Worm (Caenorhabditis elegans) whole organism, L2 larva: Measurements from ENCODE around the gene kel-1.

ENCODE experiments used
- Y55F3AM.14 ChIP-seq: fragments of 200-800 bp; sonication (Bioruptor generic); optimal IDR thresholded peaks from 2 replicates; lab custom pipeline; 2018; ENCODE audit warnings: mild to moderate bottlenecking, missing genetic modification characterization, missing compliant biosample characterization
- nhr-129 ChIP-seq: fragments of 150-350 bp; optimal IDR thresholded peaks from 2 replicates; lab custom pipeline; 2014; ENCODE audit warnings: missing biosample characterization, missing genetic modification characterization

DNA sequence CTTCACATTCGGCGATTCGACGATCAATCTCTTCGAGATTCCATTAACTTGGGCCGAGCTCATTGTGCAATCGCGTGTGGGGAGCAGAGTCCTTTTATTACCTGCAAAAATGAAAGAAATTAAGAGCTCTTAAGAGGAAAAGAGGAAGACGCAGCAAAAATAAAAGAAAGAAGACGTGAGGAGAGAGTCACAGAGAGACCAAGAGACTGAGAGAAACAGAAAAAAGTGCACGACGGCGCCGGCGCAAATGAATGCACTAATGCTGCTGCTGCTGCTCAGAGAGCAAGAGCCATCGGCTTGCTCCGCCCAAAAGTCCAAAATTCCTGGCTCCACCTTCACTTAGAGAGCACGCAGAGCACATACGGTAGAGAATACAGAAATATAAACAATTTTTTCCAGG, 11.5 kb downstream of the kel-1 start, which contains the start of gene inos-1:
- TF ChIP-seq Y55F3AM.14 (GFP tag; lab: Kevin White, UChicago) (no peak), nhr-129 (tag; lab: Kevin White, UChicago) (no peak)
